Worm (Caenorhabditis elegans) whole organism, L3 larva: ENCODE data around the gene F48F5.6.

Experiments
- R02D3.7 ChIP-seq: fragments of 150-350 bp; optimal IDR thresholded peaks from 2 replicates; lab custom pipeline; 2014; ENCODE audit warnings: missing biosample characterization, missing genetic modification characterization
- ama-1 ChIP-seq: fragments of 150-350 bp; optimal IDR thresholded peaks from 2 replicates; lab custom pipeline; 2018
- ceh-16 ChIP-seq: sonication (generic microtip); optimal IDR thresholded peaks from 2 replicates; lab custom pipeline; 2017; ENCODE audit warnings: missing biosample characterization, missing genetic modification characterization
- ceh-82 ChIP-seq: fragments of 150-350 bp; optimal IDR thresholded peaks from 2 replicates; lab custom pipeline; 2014; ENCODE audit warnings: missing biosample characterization, missing genetic modification characterization
- ceh-9 ChIP-seq: sonication (generic microtip); optimal IDR thresholded peaks from 2 replicates; lab custom pipeline; 2018; ENCODE audit warnings: missing biosample characterization, missing genetic modification characterization
- egl-27 ChIP-seq: sonication (generic microtip); optimal IDR thresholded peaks from 4 replicates; lab custom pipeline; 2017; ENCODE audit warnings: missing biosample characterization, missing genetic modification reagents, missing genetic modification characterization
- elt-2 ChIP-seq: sonication (generic microtip); optimal IDR thresholded peaks from 2 replicates; lab custom pipeline; 2016; ENCODE audit warnings: missing genetic modification reagents, mild to moderate bottlenecking, missing genetic modification characterization, missing compliant biosample characterization
- elt-3 ChIP-seq, 3 experiments: fragments of 150-350 bp in 1 of 3; sonication (generic microtip) in 2 of 3; optimal IDR thresholded peaks; 2 replicates in 2 of 3; 4 replicates in 1 of 3; lab custom pipeline; 2014 to 2017; ENCODE audit warnings: missing biosample characterization in 3 of 3, missing genetic modification characterization in 3 of 3
- fkh-10 ChIP-seq: sonication (generic microtip); optimal IDR thresholded peaks from 2 replicates; lab custom pipeline; 2017; ENCODE audit warnings: missing biosample characterization, missing genetic modification reagents, missing genetic modification characterization
- fos-1 ChIP-seq: fragments of 150-350 bp; optimal IDR thresholded peaks from 2 replicates; lab custom pipeline; 2014; ENCODE audit warnings: missing biosample characterization, missing genetic modification characterization
- jun-1 ChIP-seq: fragments of 150-350 bp; optimal IDR thresholded peaks from 2 replicates; lab custom pipeline; 2014; ENCODE audit warnings: missing biosample characterization, missing genetic modification reagents, missing genetic modification characterization
- lin-15B ChIP-seq: fragments of 150-350 bp; optimal IDR thresholded peaks from 2 replicates; lab custom pipeline; 2014; ENCODE audit warnings: missing biosample characterization, missing genetic modification characterization
- lsy-12 ChIP-seq: sonication (generic microtip); optimal IDR thresholded peaks from 2 replicates; lab custom pipeline; 2016; ENCODE audit warnings: mild to moderate bottlenecking, missing genetic modification characterization, missing compliant biosample characterization
- mdl-1 ChIP-seq: fragments of 150-350 bp; optimal IDR thresholded peaks from 2 replicates; lab custom pipeline; 2014; ENCODE audit warnings: missing biosample characterization, missing genetic modification characterization
- mml-1 ChIP-seq: fragments of 150-350 bp; sonication (generic microtip); optimal IDR thresholded peaks from 3 replicates; lab custom pipeline; 2014; ENCODE audit warnings: missing biosample characterization, missing genetic modification characterization
- nfya-1 ChIP-seq: sonication (generic microtip); optimal IDR thresholded peaks from 2 replicates; lab custom pipeline; 2017; ENCODE audit warnings: missing genetic modification characterization, mild to moderate bottlenecking, missing compliant biosample characterization, antibody characterized with exemption, moderate library complexity; ENCODE audit not compliant: insufficient read depth
- nhr-11 ChIP-seq: fragments of 150-350 bp; optimal IDR thresholded peaks from 2 replicates; lab custom pipeline; 2014; ENCODE audit warnings: missing biosample characterization, missing genetic modification characterization
- nhr-23 ChIP-seq: fragments of 150-350 bp; optimal IDR thresholded peaks from 2 replicates; lab custom pipeline; 2014; ENCODE audit warnings: missing biosample characterization, missing genetic modification reagents, missing genetic modification characterization
- nhr-43 ChIP-seq: sonication (generic microtip); optimal IDR thresholded peaks from 2 replicates; lab custom pipeline; 2016; ENCODE audit warnings: mild to moderate bottlenecking, missing genetic modification characterization, missing compliant biosample characterization; ENCODE audit not compliant: poor library complexity, severe bottlenecking
- nhr-67 ChIP-seq: fragments of 150-350 bp; optimal IDR thresholded peaks from 2 replicates; lab custom pipeline; 2014; ENCODE audit warnings: missing biosample characterization, missing genetic modification characterization
- nhr-76 ChIP-seq: fragments of 150-350 bp; sonication (generic microtip); optimal IDR thresholded peaks from 5 replicates; lab custom pipeline; 2014; ENCODE audit warnings: missing biosample characterization, missing genetic modification characterization
- pha-4 ChIP-seq: fragments of 150-350 bp; optimal IDR thresholded peaks from 2 replicates; lab custom pipeline; 2014; ENCODE audit warnings: missing biosample characterization, missing genetic modification reagents, missing genetic modification characterization
- pqm-1 ChIP-seq: fragments of 150-350 bp; optimal IDR thresholded peaks from 2 replicates; lab custom pipeline; 2017; ENCODE audit warnings: missing biosample characterization, missing genetic modification characterization, inconsistent platforms
- skn-1 ChIP-seq: fragments of 150-350 bp; optimal IDR thresholded peaks from 2 replicates; lab custom pipeline; 2014; ENCODE audit warnings: missing biosample characterization, missing genetic modification characterization
- unc-62 ChIP-seq: fragments of 150-350 bp; sonication (generic microtip); optimal IDR thresholded peaks from 4 replicates; lab custom pipeline; 2014; ENCODE audit warnings: missing biosample characterization, missing genetic modification reagents, missing genetic modification characterization
- zag-1 ChIP-seq: fragments of 150-350 bp; optimal IDR thresholded peaks from 2 replicates; lab custom pipeline; 2014; ENCODE audit warnings: missing biosample characterization, missing genetic modification characterization
- ztf-4 ChIP-seq: fragments of 150-350 bp; optimal IDR thresholded peaks from 2 replicates; lab custom pipeline; 2014; ENCODE audit warnings: missing biosample characterization, missing genetic modification characterization

The F48F5.6 gene

ce11 chrV:20413426-20413825 is 39.6 kb downstream of the F48F5.6 start:
- TF ChIP-seq jun-1 (tag; lab: Kevin White, UChicago) (peak; percentile 73), elt-2 (tag; lab: Kevin White, UChicago) (peak; percentile 92), ceh-9 (tag; lab: Kevin White, UChicago) (no peak), nhr-67 (tag; lab: Kevin White, UChicago) (no peak), skn-1 (tag; lab: Kevin White, UChicago) (no peak), pha-4 (peak; percentile 41), nhr-43 (tag; lab: Kevin White, UChicago) (peak; percentile 23), pqm-1 (peak; percentile 85), ama-1 (lab: Kevin White, UChicago) (peak; percentile 32)

- TF ChIP-seq elt-3 (tag; optimal IDR thresholded peaks at IDR 0.05; lab: Kevin White, UChicago) (peak in 1 of 3 experiments; percentile 33), fos-1 (tag; lab: Kevin White, UChicago) (no peak), ama-1 (lab: Kevin White, UChicago) (no peak), nhr-23 (peak; percentile 57), elt-2 (tag; lab: Kevin White, UChicago) (peak; percentile 89), egl-27 (tag; lab: Kevin White, UChicago) (no peak), pqm-1 (peak; percentile 52), nhr-43 (tag; lab: Kevin White, UChicago) (no peak), ceh-16 (no peak), jun-1 (tag; lab: Kevin White, UChicago) (peak; percentile 41), pha-4 (peak; percentile 18)
These were observed 40.8 kb downstream of the F48F5.6 start for ce11 chrV:20412225-20412624.

ce11 chrV:20411659-20412058 is 41.3 kb downstream of the F48F5.6 start, which contains the start of gene F53H2.3:
F53H2.3 (minus strand) TSS chrV:20411759.
- no peak for TF ChIP-seq fkh-10 (GFP tag; lab: Kevin White, UChicago)
- peak; percentile 35 for TF ChIP-seq pha-4

ce11 chrV:20410285-20410684 is 42.7 kb downstream of the F48F5.6 start:
- TF ChIP-seq ceh-82 (tag; lab: Kevin White, UChicago) (no peak), elt-2 (tag; lab: Kevin White, UChicago) (peak; percentile 12)

ce11 chrV:20409016-20409415 is 44.0 kb downstream of the F48F5.6 start:
- TF ChIP-seq R02D3.7 (no peak), fkh-10 (GFP tag; lab: Kevin White, UChicago) (no peak), lsy-12 (tag; lab: Kevin White, UChicago) (no peak), nhr-67 (tag; lab: Kevin White, UChicago) (no peak), elt-3 (tag; optimal IDR thresholded peaks at IDR 0.05; lab: Kevin White, UChicago) (no peak), ama-1 (lab: Kevin White, UChicago) (no peak), ceh-16 (no peak), nhr-76 (tag; lab: Kevin White, UChicago) (no peak), nfya-1 (tag; lab: Kevin White, UChicago) (no peak), zag-1 (tag; lab: Kevin White, UChicago) (no peak), mml-1 (tag; lab: Kevin White, UChicago) (no peak), ztf-4 (tag; lab: Kevin White, UChicago) (no peak), mdl-1 (tag; lab: Kevin White, UChicago) (no peak), lin-15B (no peak), nhr-23 (no peak), unc-62 (GFP tag; lab: Kevin White, UChicago) (no peak)
- TF ChIP-seq, all 47 proteins: peak for 0

ce11 chrV:20406817-20407216 is 46.2 kb downstream of the F48F5.6 start:
- TF ChIP-seq lsy-12 (tag; lab: Kevin White, UChicago) = no peak

- TF ChIP-seq nfya-1 (tag; lab: Kevin White, UChicago) (peak; percentile 19), nhr-11 (tag; lab: Kevin White, UChicago) (peak; percentile 49), lsy-12 (tag; lab: Kevin White, UChicago) (no peak)
These were observed 50.1 kb downstream of the F48F5.6 start for ce11 chrV:20402842-20403241.
